Fruit fly (Drosophila melanogaster) Kc167 (cell line): ENCODE results near the gene Nhe2.

Source experiments
- Myc ChIP-seq: fragments of >200 bp; optimal IDR thresholded peaks from 2 replicates; lab custom pipeline; 2017; ENCODE audit warnings: missing external identifiers
- h ChIP-seq: fragments of >200 bp; optimal IDR thresholded peaks from 3 replicates; lab custom pipeline; 2018; ENCODE audit warnings: missing external identifiers
- psq ChIP-seq: fragments of >200 bp; optimal IDR thresholded peaks from 2 replicates; lab custom pipeline; 2017; ENCODE audit warnings: missing external identifiers

- no peak for TF ChIP-seq h (lab: Kevin White, UChicago)
- no peak for TF ChIP-seq Myc (lab: Kevin White, UChicago)
- no peak for TF ChIP-seq psq (lab: Kevin White, UChicago)
Measured at dm6 chr2L:21077849-21078248, 26.5 kb upstream of the Nhe2 start.
